Worm (Caenorhabditis elegans): ENCODE data around the gene C31B8.12.

The C31B8.12 gene

DNA sequence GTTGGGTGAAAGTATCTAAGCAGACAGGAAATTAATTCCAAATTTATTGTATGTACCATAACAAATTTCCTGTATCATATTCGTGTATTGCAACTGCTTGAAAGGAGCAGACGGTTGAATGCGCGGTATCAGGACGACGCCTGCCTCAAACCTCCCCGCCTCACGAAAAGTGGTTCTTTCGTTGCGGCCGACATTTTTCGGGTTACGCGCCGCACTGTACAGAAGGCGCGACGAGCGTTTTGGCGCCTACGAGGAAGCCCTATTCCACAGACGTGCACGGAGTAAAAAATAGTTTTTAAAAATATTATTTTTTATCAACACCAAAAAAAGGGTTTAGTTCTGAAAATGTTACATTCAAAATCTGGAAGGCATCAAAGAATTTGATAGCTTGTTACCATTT, 7.3 kb downstream of the C31B8.12 start:
- TF ChIP-seq npax-4 (tag; optimal IDR thresholded peaks at IDR 0.05) = no peak
- TF ChIP-seq K09A11.1 (tag; optimal IDR thresholded peaks at IDR 0.05; ENCODE audit: insufficient read depth) = no peak
- TF ChIP-seq hlh-8 (tag; optimal IDR thresholded peaks at IDR 0.05) = no peak
- TF ChIP-seq ceh-6 (GFP tag; optimal IDR thresholded peaks at IDR 0.05) = no peak
- TF ChIP-seq che-1 (tag; optimal IDR thresholded peaks at IDR 0.05) = no peak
- no peak for TF ChIP-seq fax-1 (tag; optimal IDR thresholded peaks at IDR 0.05)
- TF ChIP-seq lin-11 (tag; optimal IDR thresholded peaks at IDR 0.05) = no peak
- TF ChIP-seq ceh-19 (GFP tag; optimal IDR thresholded peaks at IDR 0.05) = no peak
- TF ChIP-seq unc-42 (tag; optimal IDR thresholded peaks at IDR 0.05) = no peak
- no peak for TF ChIP-seq Y22D7AL.16 (tag; optimal IDR thresholded peaks at IDR 0.05)
- no peak for TF ChIP-seq ceh-14 (tag; optimal IDR thresholded peaks at IDR 0.05)
- no peak for TF ChIP-seq hlh-13 (GFP tag; optimal IDR thresholded peaks at IDR 0.05)
- TF ChIP-seq sox-2 (GFP tag; IDR thresholded peaks at IDR 0.05) = no peak
- TF ChIP-seq hlh-6 (tag; optimal IDR thresholded peaks at IDR 0.05) = no peak
- no peak for TF ChIP-seq ceh-24 (tag; optimal IDR thresholded peaks at IDR 0.05)
- no peak for TF ChIP-seq dve-1 (tag; optimal IDR thresholded peaks at IDR 0.05)
- TF ChIP-seq ceh-31 (tag; optimal IDR thresholded peaks at IDR 0.05) = no peak
- TF ChIP-seq nfya-1 (tag; optimal IDR thresholded peaks at IDR 0.05) = no peak
- no peak for TF ChIP-seq madf-2 (tag; optimal IDR thresholded peaks at IDR 0.05)

DNA sequence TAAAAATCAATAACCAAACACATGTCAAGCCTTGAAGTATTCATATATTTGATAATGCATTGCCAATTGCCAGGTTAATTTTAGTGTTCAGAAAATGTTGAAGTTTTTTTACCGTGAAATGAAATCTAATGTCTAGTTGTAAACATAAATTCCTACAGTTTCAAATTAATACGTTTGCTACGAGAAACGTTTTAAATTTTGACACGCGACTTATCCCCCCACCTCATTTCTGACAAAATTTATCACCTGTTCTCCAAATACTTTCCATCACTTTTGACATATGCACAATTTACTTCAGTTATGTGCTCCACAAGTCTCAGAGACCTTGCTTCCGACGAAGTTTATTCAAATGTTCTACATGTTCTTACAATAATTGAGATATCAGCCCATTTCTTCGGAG, 13.5 kb downstream of the C31B8.12 start, which contains the start of gene srh-146:
TSS of gene srh-146 (plus strand) at position 301 of the 400 bp plus-strand sequence.
- TF ChIP-seq pros-1 (tag; optimal IDR thresholded peaks at IDR 0.05) (no peak), ceh-19 (GFP tag; optimal IDR thresholded peaks at IDR 0.05) (no peak), ceh-2 (tag; optimal IDR thresholded peaks at IDR 0.05) (no peak), hlh-6 (tag; optimal IDR thresholded peaks at IDR 0.05) (no peak), ceh-14 (tag; optimal IDR thresholded peaks at IDR 0.05) (no peak), ztf-16 (tag; optimal IDR thresholded peaks at IDR 0.05) (no peak), ttx-3 (tag; optimal IDR thresholded peaks at IDR 0.05) (no peak)

ce11 chrV:2912901-2913300, 14.6 kb downstream of the C31B8.12 start, which contains the start of gene C31B8.9:
C31B8.9 (minus strand) TSS chrV:2913001.
- TF ChIP-seq ceh-45 (GFP tag; IDR thresholded peaks at IDR 0.05) (no peak), ceh-24 (tag; optimal IDR thresholded peaks at IDR 0.05) (no peak), ceh-30 (tag; optimal IDR thresholded peaks at IDR 0.05) (no peak), dmd-4 (tag; optimal IDR thresholded peaks at IDR 0.05; ENCODE audit: borderline replicate concordance) (no peak), pax-1 (tag; optimal IDR thresholded peaks at IDR 0.05) (no peak), hlh-6 (tag; optimal IDR thresholded peaks at IDR 0.05) (no peak)

- TF ChIP-seq elt-4 (tag; optimal IDR thresholded peaks at IDR 0.05) (no peak), odd-2 (tag; optimal IDR thresholded peaks at IDR 0.05) (no peak), pha-4 (tag; optimal IDR thresholded peaks at IDR 0.05) (no peak), ref-2 (tag; optimal IDR thresholded peaks at IDR 0.05) (no peak), pros-1 (tag; optimal IDR thresholded peaks at IDR 0.05) (no peak), unc-3 (GFP tag; conservative IDR thresholded peaks at IDR 0.05) (no peak), unc-3 (tag; optimal IDR thresholded peaks at IDR 0.05) (no peak), rnt-1 (tag; optimal IDR thresholded peaks at IDR 0.05) (no peak), madf-2 (tag; optimal IDR thresholded peaks at IDR 0.05) (no peak), ceh-30 (tag; optimal IDR thresholded peaks at IDR 0.05) (no peak), pha-2 (tag; optimal IDR thresholded peaks at IDR 0.05) (no peak), lim-6 (tag; optimal IDR thresholded peaks at IDR 0.05) (no peak), mec-3 (tag; optimal IDR thresholded peaks at IDR 0.05; ENCODE audit: borderline replicate concordance) (no peak)
These were observed 17.9 kb downstream of the C31B8.12 start, which contains the start of gene zmp-3 for ce11 chrV:2909525-2909924. zmp-3 (minus strand) TSS chrV:2909625.

Measured in whole organism, late embryonic.